Fruit fly (Drosophila melanogaster) whole organism, embryonic: ENCODE data around the gene Inx7.
A peak's percentile ranks its signal among the peaks of the same experiment; 100 is the strongest.

ENCODE experiments used
- Awh ChIP-seq: fragments of 200-800 bp; sonication (Bioruptor generic); IDR thresholded peaks from 2 replicates; pipeline ENCODE4, ENCODE4 v1.3.6; 2022; ENCODE audit warnings: missing biosample characterization, missing genetic modification characterization
- B-H2 ChIP-seq: fragments of 200-800 bp; sonication (Bioruptor generic); optimal IDR thresholded peaks from 2 replicates; lab custom pipeline; 2018; ENCODE audit warnings: missing biosample characterization, mild to moderate bottlenecking, missing genetic modification characterization
- Bdp1 ChIP-seq: fragments of 200-800 bp; sonication (Bioruptor generic); optimal IDR thresholded peaks from 3 replicates; lab custom pipeline; 2016; ENCODE audit warnings: missing biosample characterization, missing genetic modification characterization
- CG10147 ChIP-seq: fragments of 200-800 bp; sonication (Bioruptor generic); optimal IDR thresholded peaks from 2 replicates; lab custom pipeline; 2019; ENCODE audit warnings: missing biosample characterization, mild to moderate bottlenecking, missing genetic modification characterization, moderate library complexity
- CG10959 ChIP-seq: fragments of 200-800 bp; sonication (Bioruptor generic); IDR thresholded peaks from 2 replicates; pipeline ENCODE4 v1.3.6; 2022; ENCODE audit warnings: missing biosample characterization, missing genetic modification characterization
- CG11085 ChIP-seq: fragments of 200-800 bp; sonication (Bioruptor generic); IDR thresholded peaks from 2 replicates; pipeline ENCODE4 v1.3.6; 2022; ENCODE audit warnings: missing biosample characterization, missing genetic modification characterization
- CG11723 ChIP-seq: fragments of 200-800 bp; sonication (Bioruptor generic); optimal IDR thresholded peaks from 2 replicates; lab custom pipeline; 2017; ENCODE audit warnings: missing biosample characterization, mild to moderate bottlenecking, missing genetic modification characterization
- CG12391 ChIP-seq: fragments of 200-800 bp; sonication (Bioruptor generic); optimal IDR thresholded peaks from 3 replicates; lab custom pipeline; 2018; ENCODE audit warnings: missing biosample characterization, mild to moderate bottlenecking, missing genetic modification characterization, moderate library complexity
- CG12942 ChIP-seq: fragments of 200-800 bp; sonication (Bioruptor generic); optimal IDR thresholded peaks from 3 replicates; lab custom pipeline; 2016; ENCODE audit warnings: missing biosample characterization, missing genetic modification characterization
- CG13287 ChIP-seq: fragments of 200-800 bp; sonication (Bioruptor generic); IDR thresholded peaks from 2 replicates; pipeline ENCODE4 v1.3.6; 2022; ENCODE audit warnings: missing biosample characterization, missing genetic modification characterization; ENCODE audit not compliant: partially characterized antibody
- CG13296 ChIP-seq: fragments of 200-800 bp; sonication (Bioruptor generic); optimal IDR thresholded peaks from 3 replicates; lab custom pipeline; 2018; ENCODE audit warnings: missing biosample characterization, mild to moderate bottlenecking, missing genetic modification characterization
- CG14441 ChIP-seq: fragments of 200-800 bp; sonication (Bioruptor generic); IDR thresholded peaks from 2 replicates; pipeline ENCODE4 v1.3.6; 2022; ENCODE audit warnings: missing biosample characterization, missing genetic modification characterization
- CG17186 ChIP-seq: fragments of 200-800 bp; sonication (Bioruptor generic); optimal IDR thresholded peaks from 3 replicates; lab custom pipeline; 2017; ENCODE audit warnings: missing biosample characterization, missing genetic modification reagents, missing genetic modification characterization
- CG17829 ChIP-seq: fragments of 200-800 bp; optimal IDR thresholded peaks from 2 replicates; lab custom pipeline; 2019; ENCODE audit warnings: missing biosample characterization, mild to moderate bottlenecking, missing genetic modification characterization, moderate library complexity
- CG30431 ChIP-seq: fragments of 200-800 bp; sonication (Bioruptor generic); optimal IDR thresholded peaks from 2 replicates; lab custom pipeline; 2017; ENCODE audit warnings: missing biosample characterization, missing genetic modification characterization
- CG34422 ChIP-seq: fragments of 200-800 bp; sonication (Bioruptor generic); IDR thresholded peaks from 3 replicates; pipeline ENCODE4 v1.3.6; 2022; ENCODE audit warnings: missing biosample characterization, missing genetic modification characterization
- CG4730 ChIP-seq: fragments of 200-800 bp; sonication (Bioruptor generic); IDR thresholded peaks from 2 replicates; pipeline ENCODE4 v1.3.6; 2022; ENCODE audit warnings: missing biosample characterization, missing genetic modification characterization
- CG5245 ChIP-seq: fragments of 200-800 bp; sonication (Bioruptor generic); optimal IDR thresholded peaks from 3 replicates; lab custom pipeline; 2016; ENCODE audit warnings: missing biosample characterization, missing genetic modification characterization
- CG8924 ChIP-seq: fragments of 200-800 bp; optimal IDR thresholded peaks from 3 replicates; lab custom pipeline; 2019; ENCODE audit warnings: missing biosample characterization, mild to moderate bottlenecking, missing genetic modification characterization, moderate library complexity
- CG9876 ChIP-seq: fragments of 200-800 bp; sonication (Bioruptor generic); optimal IDR thresholded peaks from 2 replicates; lab custom pipeline; 2016; ENCODE audit warnings: missing biosample characterization, missing genetic modification characterization
- Chrac-16 ChIP-seq: fragments of 200-800 bp; sonication (Bioruptor generic); optimal IDR thresholded peaks from 3 replicates; lab custom pipeline; 2016; ENCODE audit warnings: missing biosample characterization, missing genetic modification characterization
- Dll ChIP-seq: fragments of 200-800 bp; sonication (Bioruptor generic); IDR thresholded peaks from 4 replicates; pipeline ENCODE4 v1.3.6; 2022; ENCODE audit warnings: missing biosample characterization, missing genetic modification characterization; ENCODE audit not compliant: partially characterized antibody
- Ets97D ChIP-seq: fragments of 200-800 bp; sonication (Bioruptor generic); optimal IDR thresholded peaks from 3 replicates; lab custom pipeline; 2016; ENCODE audit warnings: missing biosample characterization, missing genetic modification characterization
- Fer3 ChIP-seq: fragments of 200-800 bp; sonication (Bioruptor generic); optimal IDR thresholded peaks from 2 replicates; lab custom pipeline; 2018; ENCODE audit warnings: missing biosample characterization, mild to moderate bottlenecking, missing genetic modification characterization, moderate library complexity
- Lhr ChIP-seq: fragments of 200-800 bp; sonication (Bioruptor generic); optimal IDR thresholded peaks from 3 replicates; lab custom pipeline; 2017; ENCODE audit warnings: mild to moderate bottlenecking, missing biosample characterization, missing genetic modification reagents, missing genetic modification characterization
- Meics ChIP-seq: fragments of 200-800 bp; sonication (Bioruptor generic); optimal IDR thresholded peaks from 2 replicates; lab custom pipeline; 2017; ENCODE audit warnings: missing biosample characterization, mild to moderate bottlenecking, missing genetic modification characterization
- Nf-YC ChIP-seq: fragments of 200-800 bp; optimal IDR thresholded peaks from 3 replicates; lab custom pipeline; 2019; ENCODE audit warnings: missing biosample characterization, mild to moderate bottlenecking, missing genetic modification characterization, moderate library complexity
- Oaz ChIP-seq: fragments of 200-800 bp; sonication (Bioruptor generic); IDR thresholded peaks from 2 replicates; pipeline ENCODE4 v1.3.6; 2022; ENCODE audit warnings: missing biosample characterization, missing genetic modification characterization
- Opbp ChIP-seq: fragments of 200-800 bp; sonication (Bioruptor generic); IDR thresholded peaks from 3 replicates; pipeline ENCODE4 v1.3.6; 2022; ENCODE audit warnings: missing biosample characterization, missing genetic modification characterization; ENCODE audit not compliant: partially characterized antibody
- Optix ChIP-seq: fragments of 200-800 bp; sonication (Bioruptor generic); IDR thresholded peaks from 3 replicates; pipeline ENCODE4 v1.3.6; 2022; ENCODE audit warnings: missing biosample characterization, missing genetic modification characterization
- Pdp1 ChIP-seq, 2 experiments: fragments of 200-800 bp; sonication (Bioruptor generic); optimal IDR thresholded peaks; 3 replicates each; lab custom pipeline; 2016; ENCODE audit warnings: missing biosample characterization in 2 of 2, missing genetic modification characterization in 2 of 2, mild to moderate bottlenecking in 1 of 2, moderate library complexity in 1 of 2
- Stat92E ChIP-seq, 3 experiments: fragments of >200 bp in 2 of 3; fragments of 200-800 bp in 1 of 3; sonication (Bioruptor generic) in 1 of 3; optimal IDR thresholded peaks; 2 replicates each; lab custom pipeline; 2017 to 2019; ENCODE audit warnings: missing biosample characterization in 3 of 3, missing genetic modification characterization in 3 of 3, mild to moderate bottlenecking in 1 of 3, moderate library complexity in 1 of 3
- Taf1 ChIP-seq: fragments of 200-800 bp; sonication (Bioruptor generic); IDR thresholded peaks from 2 replicates; pipeline ENCODE4 v1.3.6; 2022; ENCODE audit warnings: missing biosample characterization, missing genetic modification characterization
- bowl ChIP-seq: fragments of 200-800 bp; sonication (Bioruptor generic); IDR thresholded peaks from 2 replicates; pipeline ENCODE4 v1.3.6; 2022; ENCODE audit warnings: missing biosample characterization, missing genetic modification characterization
- ci ChIP-seq: fragments of 200-800 bp; sonication (Bioruptor generic); IDR thresholded peaks from 3 replicates; pipeline ENCODE4 v1.3.6; 2022; ENCODE audit warnings: missing biosample characterization, missing genetic modification characterization
- corto ChIP-seq: fragments of 200-800 bp; sonication (Bioruptor generic); optimal IDR thresholded peaks from 2 replicates; lab custom pipeline; 2016; ENCODE audit warnings: missing biosample characterization, mild to moderate bottlenecking, missing genetic modification characterization, moderate library complexity
- gce ChIP-seq: fragments of 200-800 bp; sonication (Bioruptor generic); IDR thresholded peaks from 3 replicates; pipeline ENCODE4 v1.3.6; 2022; ENCODE audit warnings: missing biosample characterization, missing genetic modification characterization
- h ChIP-seq: fragments of >200 bp; optimal IDR thresholded peaks from 2 replicates; lab custom pipeline; 2017
- hbn ChIP-seq: fragments of 200-800 bp; sonication (Bioruptor generic); IDR thresholded peaks from 2 replicates; pipeline ENCODE4 v1.3.6; 2022; ENCODE audit warnings: missing biosample characterization, missing genetic modification characterization; ENCODE audit not compliant: partially characterized antibody
- hkb ChIP-seq, 2 experiments: fragments of 200-800 bp in 1 of 2; fragments of >200 bp in 1 of 2; sonication (Bioruptor generic) in 1 of 2; IDR thresholded peaks in 1 of 2; optimal IDR thresholded peaks in 1 of 2; 2 replicates each; pipeline versions ENCODE4 v1.3.6 to Lab custom; 2017 to 2022; ENCODE audit warnings: missing biosample characterization in 1 of 2, missing genetic modification characterization in 1 of 2
- lov ChIP-seq, 2 experiments: fragments of 200-800 bp in 1 of 2; fragments of >200 bp in 1 of 2; sonication (Bioruptor generic) in 1 of 2; IDR thresholded peaks in 1 of 2; optimal IDR thresholded peaks in 1 of 2; 2 replicates in 1 of 2; 3 replicates in 1 of 2; pipeline versions ENCODE4 v1.3.6 to Lab custom; 2017 to 2022; ENCODE audit warnings: missing biosample characterization in 1 of 2, missing genetic modification characterization in 1 of 2
- mam ChIP-seq: fragments of 200-800 bp; sonication (Bioruptor generic); optimal IDR thresholded peaks from 3 replicates; lab custom pipeline; 2016; ENCODE audit warnings: missing biosample characterization, missing genetic modification characterization
- oc ChIP-seq: fragments of 200-800 bp; sonication (Bioruptor generic); optimal IDR thresholded peaks from 2 replicates; lab custom pipeline; 2018; ENCODE audit warnings: missing biosample characterization, mild to moderate bottlenecking, missing genetic modification characterization, moderate library complexity
- otp ChIP-seq: fragments of 200-800 bp; sonication (Bioruptor generic); IDR thresholded peaks from 3 replicates; pipeline ENCODE4, ENCODE4 v1.3.6; 2022; ENCODE audit warnings: missing biosample characterization, missing genetic modification characterization
- pb ChIP-seq: fragments of 200-800 bp; sonication (Bioruptor generic); optimal IDR thresholded peaks from 3 replicates; lab custom pipeline; 2016; ENCODE audit warnings: missing biosample characterization, missing genetic modification characterization
- stwl ChIP-seq: fragments of 200-800 bp; sonication (Bioruptor generic); optimal IDR thresholded peaks from 3 replicates; lab custom pipeline; 2018; ENCODE audit warnings: missing biosample characterization, mild to moderate bottlenecking, missing genetic modification characterization, moderate library complexity
- tup ChIP-seq: fragments of 200-800 bp; sonication (Bioruptor generic); optimal IDR thresholded peaks from 2 replicates; lab custom pipeline; 2016; ENCODE audit warnings: missing biosample characterization, mild to moderate bottlenecking, missing genetic modification characterization, moderate library complexity
- wor ChIP-seq: fragments of 200-800 bp; sonication (Bioruptor generic); IDR thresholded peaks from 2 replicates; pipeline ENCODE4 v1.3.6; 2022; ENCODE audit warnings: missing biosample characterization, missing genetic modification characterization
- zfh1 ChIP-seq: fragments of 200-800 bp; sonication (Bioruptor generic); IDR thresholded peaks from 3 replicates; pipeline ENCODE4 v1.3.6; 2022; ENCODE audit warnings: missing biosample characterization, missing genetic modification characterization

The Inx7 gene

DNA sequence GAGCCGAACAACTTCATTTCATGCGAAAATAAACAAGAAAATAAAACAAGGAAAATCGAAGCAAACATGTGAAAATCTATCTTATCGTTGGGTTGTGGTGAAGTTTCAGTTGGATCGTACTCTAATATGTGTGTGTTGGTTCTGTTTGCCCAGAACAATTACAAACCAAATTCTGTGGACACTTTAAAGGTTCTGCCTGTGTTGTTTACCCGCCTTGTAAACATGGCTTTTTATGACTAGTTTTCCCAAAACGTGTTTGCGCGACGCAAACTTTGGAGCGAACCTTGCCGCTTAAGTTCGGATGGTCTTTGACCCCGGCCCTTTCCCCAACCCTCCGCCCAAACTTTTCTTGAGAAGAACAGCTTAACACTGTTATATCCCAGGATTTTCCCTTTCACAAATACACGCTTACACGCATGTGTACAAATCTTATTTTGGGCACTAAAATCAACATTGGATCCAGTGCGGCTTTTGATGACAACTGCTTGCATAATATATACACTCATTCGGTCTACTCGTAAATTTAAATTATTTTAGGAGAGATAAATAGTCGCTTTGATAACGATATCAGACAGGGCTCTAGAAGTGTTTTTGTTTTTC lies 10.8 kb upstream of the Inx7 start (continued):
- TF ChIP-seq tup (GFP tag; lab: Kevin White, UChicago) (peak; percentile 92), wor (GFP tag; lab: Robert Waterston, UW) (no peak), Fer3 (peak; percentile 67), Bdp1 (GFP tag; lab: Kevin White, UChicago) (peak; percentile 85), CG14441 (peak; percentile 53; the same call in 1 of the 2 replicates), CG17186 (GFP tag; lab: Kevin White, UChicago) (peak; percentile 78), Oaz (peak; percentile 25; the same call in 1 of the 2 replicates), CG8924 (tag; lab: Kevin White, UChicago) (peak; percentile 83), B-H2 (GFP tag; lab: Kevin White, UChicago) (no peak), stwl (tag; lab: Kevin White, UChicago) (peak; percentile 53), lov (optimal IDR thresholded peaks at IDR 0.05; lab: Kevin White, UChicago) (no peak), lov (GFP tag; IDR thresholded peaks at IDR 0.05; lab: Robert Waterston, UW) (peak; percentile 91), CG12942 (GFP tag; lab: Kevin White, UChicago) (peak; percentile 84), zfh1 (GFP tag; lab: Robert Waterston, UW) (peak; percentile 88), CG12391 (peak; percentile 67), CG11723 (GFP tag; lab: Kevin White, UChicago) (peak; percentile 84), CG9876 (GFP tag; lab: Kevin White, UChicago) (peak; percentile 79), Ets97D (GFP tag; lab: Kevin White, UChicago) (peak; percentile 25), Optix (GFP tag; lab: Robert Waterston, UW) (peak; percentile 72), Pdp1 (GFP tag; optimal IDR thresholded peaks at IDR 0.05; lab: Kevin White, UChicago) (peak; percentile 64 to 76), corto (GFP tag; lab: Kevin White, UChicago) (no peak), CG10959 (GFP tag; lab: Robert Waterston, UW) (peak; percentile 82), Taf1 (GFP tag; lab: Robert Waterston, UW) (no peak), CG13287 (GFP tag; lab: Robert Waterston, UW) (no peak), CG30431 (GFP tag; lab: Kevin White, UChicago) (peak; percentile 66), CG4730 (GFP tag; lab: Robert Waterston, UW) (peak; percentile 59), pb (GFP tag; lab: Kevin White, UChicago) (peak; percentile 75), ci (GFP tag; lab: Robert Waterston, UW) (peak; percentile 89), gce (GFP tag; lab: Robert Waterston, UW) (peak; percentile 86), Lhr (GFP tag; lab: Kevin White, UChicago) (peak; percentile 93), CG10147 (GFP tag; lab: Kevin White, UChicago) (peak; percentile 41), CG5245 (GFP tag; lab: Kevin White, UChicago) (peak; percentile 59), CG13296 (peak; percentile 67), CG11085 (GFP tag; lab: Robert Waterston, UW) (peak; percentile 42; the same call in 1 of the 2 replicates), hkb (optimal IDR thresholded peaks at IDR 0.05; lab: Kevin White, UChicago) (no peak), hkb (GFP tag; IDR thresholded peaks at IDR 0.05; lab: Robert Waterston, UW) (peak; percentile 86), CG34422 (GFP tag; lab: Robert Waterston, UW) (peak; percentile 25; the same call in 1 of the 3 replicates), Dll (GFP tag; lab: Robert Waterston, UW) (no peak), CG17829 (tag; lab: Kevin White, UChicago) (peak; percentile 76), Meics (GFP tag; lab: Kevin White, UChicago) (peak; percentile 74), Stat92E (GFP tag; optimal IDR thresholded peaks at IDR 0.05; lab: Kevin White, UChicago) (peak in 1 of 3 experiments; percentile 85), Opbp (GFP tag; lab: Robert Waterston, UW) (no peak), hbn (GFP tag; lab: Robert Waterston, UW) (no peak), otp (GFP tag; lab: Robert Waterston, UW) (peak; percentile 95), mam (GFP tag; lab: Kevin White, UChicago) (peak; percentile 39), h (no peak), Chrac-16 (peak; percentile 29), Nf-YC (peak; percentile 22), Awh (peak; percentile 90), bowl (GFP tag; lab: Robert Waterston, UW) (no peak), oc (tag; lab: Kevin White, UChicago) (peak; percentile 72)
